Fruit fly (Drosophila melanogaster): ENCODE measurements around the gene CG43127.

DNA sequence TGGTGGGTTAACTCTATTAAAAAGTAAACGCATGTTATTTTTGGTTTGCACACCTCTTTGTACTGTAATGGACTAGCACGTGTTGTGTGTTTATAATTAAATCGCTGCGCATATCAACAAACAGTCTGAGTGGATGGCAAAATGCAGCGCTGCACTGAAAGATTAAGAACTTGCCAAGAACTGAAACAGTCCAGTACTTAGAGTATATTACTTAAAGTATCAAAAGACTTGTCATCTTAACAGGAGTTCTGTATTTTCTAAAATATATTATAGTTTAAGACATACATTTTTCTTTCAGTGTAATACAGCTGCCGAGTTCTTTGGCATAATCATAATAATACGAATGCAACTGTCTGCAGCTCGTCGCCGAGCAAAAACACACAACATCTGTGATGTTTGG is 23.0 kb upstream of the CG43127 start:
- TF ChIP-seq pan (optimal IDR thresholded peaks at IDR 0.05) = no peak
- no peak for TF ChIP-seq foxo (GFP tag; optimal IDR thresholded peaks at IDR 0.05)
- TF ChIP-seq CG32264 (GFP tag; optimal IDR thresholded peaks at IDR 0.05) = no peak
- TF ChIP-seq psq (GFP tag; optimal IDR thresholded peaks at IDR 0.05) = no peak
